Fruit fly (Drosophila melanogaster) whole organism, embryonic: ENCODE measurements around the gene CG10863.

Source experiments
- Antp ChIP-seq: fragments of 200-800 bp; sonication (Bioruptor generic); optimal IDR thresholded peaks from 3 replicates; lab custom pipeline; 2016; ENCODE audit warnings: missing biosample characterization, missing genetic modification characterization
- CG10209 ChIP-seq: fragments of 200-800 bp; sonication (Bioruptor generic); optimal IDR thresholded peaks from 3 replicates; lab custom pipeline; 2017; ENCODE audit warnings: missing biosample characterization, mild to moderate bottlenecking, missing genetic modification characterization, missing genetic modification reagents
- CG10979 ChIP-seq: fragments of 200-800 bp; sonication (Bioruptor generic); optimal IDR thresholded peaks from 2 replicates; lab custom pipeline; 2018; ENCODE audit warnings: missing biosample characterization, mild to moderate bottlenecking, missing genetic modification characterization, moderate library complexity
- CG12104 ChIP-seq: fragments of 200-800 bp; sonication (Bioruptor generic); optimal IDR thresholded peaks from 3 replicates; lab custom pipeline; 2016; ENCODE audit warnings: missing biosample characterization, missing genetic modification characterization
- CG12942 ChIP-seq: fragments of 200-800 bp; sonication (Bioruptor generic); optimal IDR thresholded peaks from 3 replicates; lab custom pipeline; 2016; ENCODE audit warnings: missing biosample characterization, missing genetic modification characterization
- CG13296 ChIP-seq: fragments of 200-800 bp; sonication (Bioruptor generic); optimal IDR thresholded peaks from 3 replicates; lab custom pipeline; 2018; ENCODE audit warnings: missing biosample characterization, mild to moderate bottlenecking, missing genetic modification characterization
- CG14441 ChIP-seq: fragments of 200-800 bp; sonication (Bioruptor generic); IDR thresholded peaks from 2 replicates; pipeline ENCODE4 v1.3.6; 2022; ENCODE audit warnings: missing biosample characterization, missing genetic modification characterization
- CG2120 ChIP-seq: fragments of 200-800 bp; sonication (Bioruptor generic); optimal IDR thresholded peaks from 3 replicates; lab custom pipeline; 2016; ENCODE audit warnings: missing biosample characterization, missing genetic modification characterization
- CG4424 ChIP-seq: fragments of 200-800 bp; sonication (Bioruptor generic); optimal IDR thresholded peaks from 3 replicates; lab custom pipeline; 2016; ENCODE audit warnings: missing biosample characterization, missing genetic modification characterization
- CG4617 ChIP-seq: fragments of 200-800 bp; sonication (Bioruptor generic); optimal IDR thresholded peaks from 3 replicates; lab custom pipeline; 2016; ENCODE audit warnings: missing biosample characterization, missing genetic modification characterization, borderline replicate concordance
- CG6272 ChIP-seq: fragments of 200-800 bp; sonication (Bioruptor generic); IDR thresholded peaks from 2 replicates; pipeline ENCODE4 v1.3.6; 2022; ENCODE audit warnings: missing biosample characterization, missing genetic modification characterization
- CG6813 ChIP-seq: fragments of 200-800 bp; sonication (Bioruptor generic); optimal IDR thresholded peaks from 2 replicates; lab custom pipeline; 2017; ENCODE audit warnings: missing biosample characterization, missing genetic modification characterization, mild to moderate bottlenecking, moderate library complexity, missing genetic modification reagents
- CG7786 ChIP-seq: fragments of 200-800 bp; sonication (Bioruptor generic); optimal IDR thresholded peaks from 2 replicates; lab custom pipeline; 2016; ENCODE audit warnings: missing biosample characterization, missing genetic modification characterization
- CG8281 ChIP-seq: fragments of 200-800 bp; sonication (Bioruptor generic); optimal IDR thresholded peaks from 2 replicates; lab custom pipeline; 2018; ENCODE audit warnings: missing biosample characterization, mild to moderate bottlenecking, missing genetic modification characterization, moderate library complexity
- CG8290 ChIP-seq, 3 experiments: fragments of 200-800 bp; sonication (Bioruptor generic); optimal IDR thresholded peaks; 2 replicates each; lab custom pipeline; 2016 to 2019; ENCODE audit warnings: missing biosample characterization in 3 of 3, missing genetic modification characterization in 3 of 3, mild to moderate bottlenecking in 2 of 3, moderate library complexity in 1 of 3
- CG8388 ChIP-seq: fragments of 200-800 bp; sonication (Bioruptor generic); optimal IDR thresholded peaks from 2 replicates; lab custom pipeline; 2019; ENCODE audit warnings: missing biosample characterization, mild to moderate bottlenecking, missing genetic modification characterization, moderate library complexity
- CG8924 ChIP-seq: fragments of 200-800 bp; optimal IDR thresholded peaks from 3 replicates; lab custom pipeline; 2019; ENCODE audit warnings: missing biosample characterization, mild to moderate bottlenecking, missing genetic modification characterization, moderate library complexity
- CG8944 ChIP-seq: fragments of 200-800 bp; sonication (Bioruptor generic); optimal IDR thresholded peaks from 3 replicates; lab custom pipeline; 2016; ENCODE audit warnings: missing biosample characterization, missing genetic modification characterization
- CG9727 ChIP-seq: fragments of 200-800 bp; sonication (Bioruptor generic); optimal IDR thresholded peaks from 3 replicates; lab custom pipeline; 2017; ENCODE audit warnings: missing biosample characterization, mild to moderate bottlenecking, missing genetic modification characterization
- CHES-1-like ChIP-seq: fragments of 200-800 bp; sonication (Bioruptor generic); optimal IDR thresholded peaks from 2 replicates; lab custom pipeline; 2016; ENCODE audit warnings: missing biosample characterization, missing genetic modification characterization
- Chrac-16 ChIP-seq: fragments of 200-800 bp; sonication (Bioruptor generic); optimal IDR thresholded peaks from 3 replicates; lab custom pipeline; 2016; ENCODE audit warnings: missing biosample characterization, missing genetic modification characterization
- Fer3 ChIP-seq: fragments of 200-800 bp; sonication (Bioruptor generic); optimal IDR thresholded peaks from 2 replicates; lab custom pipeline; 2018; ENCODE audit warnings: missing biosample characterization, mild to moderate bottlenecking, missing genetic modification characterization, moderate library complexity
- HLH54F ChIP-seq: fragments of 200-800 bp; sonication (Bioruptor generic); optimal IDR thresholded peaks from 3 replicates; lab custom pipeline; 2016; ENCODE audit warnings: missing biosample characterization, missing genetic modification characterization
- MBD-R2 ChIP-seq: fragments of 200-800 bp; sonication (Bioruptor generic); IDR thresholded peaks from 2 replicates; pipeline ENCODE4 v1.3.6; 2022; ENCODE audit warnings: missing biosample characterization, missing genetic modification characterization
- Myb ChIP-seq: fragments of 200-800 bp; sonication (Bioruptor generic); optimal IDR thresholded peaks from 2 replicates; lab custom pipeline; 2016; ENCODE audit warnings: missing biosample characterization, missing genetic modification characterization
- Neu2 ChIP-seq: fragments of 200-800 bp; sonication (Bioruptor generic); optimal IDR thresholded peaks from 3 replicates; lab custom pipeline; 2016; ENCODE audit warnings: missing biosample characterization, missing genetic modification characterization, borderline replicate concordance
- Scr ChIP-seq: fragments of 200-800 bp; sonication (Bioruptor generic); IDR thresholded peaks from 2 replicates; pipeline ENCODE4 v1.3.6; 2022; ENCODE audit warnings: missing biosample characterization, missing genetic modification characterization; ENCODE audit not compliant: partially characterized antibody
- Stat92E ChIP-seq, 3 experiments: fragments of >200 bp in 2 of 3; fragments of 200-800 bp in 1 of 3; sonication (Bioruptor generic) in 1 of 3; optimal IDR thresholded peaks; 2 replicates each; lab custom pipeline; 2017 to 2019; ENCODE audit warnings: missing biosample characterization in 3 of 3, missing genetic modification characterization in 3 of 3, mild to moderate bottlenecking in 1 of 3, moderate library complexity in 1 of 3
- Trl ChIP-seq, 3 experiments: fragments of >200 bp in 2 of 3; fragments of 200-800 bp in 1 of 3; sonication (Bioruptor generic) in 1 of 3; optimal IDR thresholded peaks; 2 replicates in 1 of 3; 3 replicates in 2 of 3; lab custom pipeline; 2016 to 2017; ENCODE audit warnings: missing biosample characterization in 1 of 3, missing genetic modification characterization in 1 of 3
- chm ChIP-seq: fragments of 200-800 bp; sonication (Bioruptor generic); IDR thresholded peaks from 2 replicates; pipeline ENCODE4 v1.3.6; 2022; ENCODE audit warnings: missing biosample characterization, missing genetic modification characterization
- esg ChIP-seq: fragments of 200-800 bp; sonication (Bioruptor generic); conservative IDR thresholded peaks from 2 replicates; pipeline ENCODE4 v1.3.6; 2022; ENCODE audit warnings: missing biosample characterization, missing genetic modification characterization
- gfzf ChIP-seq: fragments of 200-800 bp; sonication (Bioruptor generic); optimal IDR thresholded peaks from 2 replicates; lab custom pipeline; 2016; ENCODE audit warnings: missing biosample characterization, mild to moderate bottlenecking, missing genetic modification characterization, moderate library complexity
- hb ChIP-seq: fragments of 200-800 bp; sonication (Bioruptor generic); IDR thresholded peaks from 3 replicates; pipeline ENCODE4 v1.3.6; 2022; ENCODE audit warnings: missing biosample characterization, missing genetic modification characterization; ENCODE audit not compliant: partially characterized antibody
- her ChIP-seq: fragments of 200-800 bp; sonication (Bioruptor generic); optimal IDR thresholded peaks from 2 replicates; lab custom pipeline; 2016; ENCODE audit warnings: missing biosample characterization, missing genetic modification characterization
- insv ChIP-seq, 2 experiments: fragments of 200-800 bp; sonication (Bioruptor generic); optimal IDR thresholded peaks; 3 replicates each; lab custom pipeline; 2016 to 2018; ENCODE audit warnings: missing biosample characterization in 2 of 2, missing genetic modification characterization in 2 of 2
- lilli ChIP-seq: fragments of 200-800 bp; sonication (Bioruptor generic); optimal IDR thresholded peaks from 3 replicates; lab custom pipeline; 2016; ENCODE audit warnings: missing biosample characterization, missing genetic modification characterization
- lov ChIP-seq, 2 experiments: fragments of 200-800 bp in 1 of 2; fragments of >200 bp in 1 of 2; sonication (Bioruptor generic) in 1 of 2; IDR thresholded peaks in 1 of 2; optimal IDR thresholded peaks in 1 of 2; 2 replicates in 1 of 2; 3 replicates in 1 of 2; pipeline versions ENCODE4 v1.3.6 to Lab custom; 2017 to 2022; ENCODE audit warnings: missing biosample characterization in 1 of 2, missing genetic modification characterization in 1 of 2
- mam ChIP-seq: fragments of 200-800 bp; sonication (Bioruptor generic); optimal IDR thresholded peaks from 3 replicates; lab custom pipeline; 2016; ENCODE audit warnings: missing biosample characterization, missing genetic modification characterization
- org-1 ChIP-seq: fragments of 200-800 bp; sonication (Bioruptor generic); optimal IDR thresholded peaks from 2 replicates; lab custom pipeline; 2017; ENCODE audit warnings: missing biosample characterization, missing genetic modification characterization
- pho ChIP-seq: fragments of 200-800 bp; sonication (Bioruptor generic); optimal IDR thresholded peaks from 2 replicates; lab custom pipeline; 2016; ENCODE audit warnings: missing biosample characterization, missing genetic modification characterization
- repo ChIP-seq: fragments of 200-800 bp; sonication (Bioruptor generic); optimal IDR thresholded peaks from 2 replicates; lab custom pipeline; 2016; ENCODE audit warnings: missing biosample characterization, missing genetic modification characterization
- sens ChIP-seq: fragments of 200-800 bp; sonication (Bioruptor generic); peaks from one replicate; lab custom pipeline; 2016; ENCODE audit warnings: missing biosample characterization, missing genetic modification characterization
- shn ChIP-seq: fragments of 200-800 bp; sonication (Bioruptor generic); optimal IDR thresholded peaks from 3 replicates; lab custom pipeline; 2016; ENCODE audit warnings: missing biosample characterization, missing genetic modification characterization
- slou ChIP-seq: fragments of 200-800 bp; sonication (Bioruptor generic); optimal IDR thresholded peaks from 3 replicates; lab custom pipeline; 2016; ENCODE audit warnings: missing biosample characterization, missing genetic modification characterization
- stwl ChIP-seq: fragments of 200-800 bp; sonication (Bioruptor generic); optimal IDR thresholded peaks from 3 replicates; lab custom pipeline; 2018; ENCODE audit warnings: missing biosample characterization, mild to moderate bottlenecking, missing genetic modification characterization, moderate library complexity
- vfl ChIP-seq: fragments of 200-800 bp; sonication (Bioruptor generic); optimal IDR thresholded peaks from 2 replicates; lab custom pipeline; 2016; ENCODE audit warnings: missing biosample characterization, missing genetic modification characterization
- vnd ChIP-seq: fragments of 200-800 bp; sonication (Bioruptor generic); IDR thresholded peaks from 3 replicates; pipeline ENCODE4 v1.3.6; 2022; ENCODE audit warnings: missing biosample characterization, missing genetic modification characterization; ENCODE audit not compliant: partially characterized antibody

The CG10863 gene

dm6 chr3L:3902491-3903198 lies 39.6 kb downstream of the CG10863 start, which contains the start of gene Ubi-p63E (continued):
- TF ChIP-seq gfzf (GFP tag; lab: Kevin White, UChicago) (peak; percentile 85), pho (GFP tag; lab: Kevin White, UChicago) (peak; percentile 80), org-1 (GFP tag; lab: Kevin White, UChicago) (peak; percentile 46), HLH54F (GFP tag; lab: Kevin White, UChicago) (peak; percentile 65), stwl (tag; lab: Kevin White, UChicago) (peak; percentile 22), Stat92E (GFP tag; optimal IDR thresholded peaks at IDR 0.05; lab: Kevin White, UChicago) (peak in 1 of 3 experiments; percentile 50), CG2120 (peak; percentile 81), CG10209 (peak; percentile 61), CG7786 (GFP tag; lab: Kevin White, UChicago) (peak; percentile 58), CG8290 (GFP tag; optimal IDR thresholded peaks at IDR 0.05; lab: Kevin White, UChicago) (peak; percentile 36), CG8290 (tag; optimal IDR thresholded peaks at IDR 0.05; lab: Kevin White, UChicago) (peak in 1 of 2 experiments; percentile 76), Neu2 (peak; percentile 22), CG10979 (tag; lab: Kevin White, UChicago) (peak; percentile 63), mam (GFP tag; lab: Kevin White, UChicago) (peak; percentile 81), CG12104 (GFP tag; lab: Kevin White, UChicago) (peak; percentile 70), vfl (GFP tag; lab: Kevin White, UChicago) (peak; percentile 42), Fer3 (tag; lab: Kevin White, UChicago) (peak; percentile 60), Trl (optimal IDR thresholded peaks at IDR 0.05; lab: Kevin White, UChicago) (no peak), Trl (GFP tag; optimal IDR thresholded peaks at IDR 0.05; lab: Kevin White, UChicago) (peak; percentile 71), Scr (no peak), CG4617 (GFP tag; lab: Kevin White, UChicago) (peak; percentile 18), chm (GFP tag; lab: Robert Waterston, UW) (no peak), CG12942 (GFP tag; lab: Kevin White, UChicago) (peak; percentile 72), Myb (GFP tag; lab: Kevin White, UChicago) (peak; percentile 13), CG13296 (GFP tag; lab: Kevin White, UChicago) (peak; percentile 43), CG6272 (peak; percentile 72), CG6813 (GFP tag; lab: Kevin White, UChicago) (peak; percentile 32), CG4424 (GFP tag; lab: Kevin White, UChicago) (peak; percentile 67), CG8944 (peak; percentile 52), lov (optimal IDR thresholded peaks at IDR 0.05; lab: Kevin White, UChicago) (no peak), lov (GFP tag; IDR thresholded peaks at IDR 0.05; lab: Robert Waterston, UW) (no peak), her (peak; percentile 64), vnd (GFP tag; lab: Robert Waterston, UW) (no peak), slou (peak; percentile 15), Chrac-16 (peak; percentile 52), CG8924 (tag; lab: Kevin White, UChicago) (peak; percentile 25), CG8388 (GFP tag; lab: Kevin White, UChicago) (peak; percentile 48), lilli (GFP tag; lab: Kevin White, UChicago) (peak; percentile 4), CG8281 (tag; lab: Kevin White, UChicago) (peak; percentile 26), CHES-1-like (GFP tag; lab: Kevin White, UChicago) (peak; percentile 54), esg (GFP tag; lab: Robert Waterston, UW) (no peak), MBD-R2 (no peak), CG9727 (GFP tag; lab: Kevin White, UChicago) (peak; percentile 74), insv (GFP tag; optimal IDR thresholded peaks at IDR 0.05; lab: Kevin White, UChicago) (peak in 1 of 2 experiments; percentile 35), Antp (GFP tag; lab: Kevin White, UChicago) (peak; percentile 66), sens (GFP tag; lab: Kevin White, UChicago) (peak; percentile 94), repo (GFP tag; lab: Kevin White, UChicago) (peak; percentile 39), CG14441 (GFP tag; lab: Robert Waterston, UW) (no peak), shn (GFP tag; lab: Kevin White, UChicago) (peak; percentile 50), hb (no peak)
